Fruit fly (Drosophila melanogaster) whole organism, embryonic: ENCODE results near the gene CG46059.

Experiments
- B-H1 ChIP-seq: fragments of 200-800 bp; sonication (Bioruptor generic); IDR thresholded peaks from 3 replicates; pipeline ENCODE4 v1.3.6; 2022; ENCODE audit warnings: missing biosample characterization, missing genetic modification characterization
- Bdp1 ChIP-seq: fragments of 200-800 bp; sonication (Bioruptor generic); optimal IDR thresholded peaks from 3 replicates; lab custom pipeline; 2016; ENCODE audit warnings: missing biosample characterization, missing genetic modification characterization
- CG12104 ChIP-seq: fragments of 200-800 bp; sonication (Bioruptor generic); optimal IDR thresholded peaks from 3 replicates; lab custom pipeline; 2016; ENCODE audit warnings: missing biosample characterization, missing genetic modification characterization
- CG12659 ChIP-seq: fragments of 200-800 bp; sonication (Bioruptor generic); optimal IDR thresholded peaks from 3 replicates; lab custom pipeline; 2017; ENCODE audit warnings: mild to moderate bottlenecking, missing biosample characterization, missing genetic modification reagents, missing genetic modification characterization
- CG13123 ChIP-seq: fragments of 200-800 bp; sonication (Bioruptor generic); optimal IDR thresholded peaks from 2 replicates; lab custom pipeline; 2016; ENCODE audit warnings: missing biosample characterization, missing genetic modification characterization
- CG13424 ChIP-seq: fragments of 200-800 bp; sonication (Bioruptor generic); optimal IDR thresholded peaks from 2 replicates; lab custom pipeline; 2019; ENCODE audit warnings: missing biosample characterization, mild to moderate bottlenecking, missing genetic modification characterization, moderate library complexity
- CG14860 ChIP-seq: fragments of 200-800 bp; sonication (Bioruptor generic); IDR thresholded peaks from 3 replicates; pipeline ENCODE4 v1.3.6; 2022; ENCODE audit warnings: missing biosample characterization, missing genetic modification characterization; ENCODE audit not compliant: partially characterized antibody
- CG15073 ChIP-seq: fragments of 200-800 bp; sonication (Bioruptor generic); optimal IDR thresholded peaks from 2 replicates; lab custom pipeline; 2016; ENCODE audit warnings: missing biosample characterization, missing genetic modification characterization
- CG1602 ChIP-seq: fragments of 200-800 bp; sonication (Bioruptor generic); optimal IDR thresholded peaks from 3 replicates; lab custom pipeline; 2016; ENCODE audit warnings: missing biosample characterization, missing genetic modification characterization
- CG17359 ChIP-seq: fragments of 200-800 bp; sonication (Bioruptor generic); optimal IDR thresholded peaks from 3 replicates; lab custom pipeline; 2018; ENCODE audit warnings: missing biosample characterization, mild to moderate bottlenecking, missing genetic modification characterization, moderate library complexity
- CG17802 ChIP-seq: fragments of 200-800 bp; sonication (Bioruptor generic); optimal IDR thresholded peaks from 2 replicates; lab custom pipeline; 2018; ENCODE audit warnings: missing biosample characterization, mild to moderate bottlenecking, missing genetic modification characterization, moderate library complexity
- CG2202 ChIP-seq: fragments of 200-800 bp; sonication (Bioruptor generic); optimal IDR thresholded peaks from 2 replicates; lab custom pipeline; 2018; ENCODE audit warnings: missing biosample characterization, mild to moderate bottlenecking, missing genetic modification characterization
- CG30020 ChIP-seq: fragments of 200-800 bp; optimal IDR thresholded peaks from 2 replicates; lab custom pipeline; 2019; ENCODE audit warnings: missing biosample characterization, mild to moderate bottlenecking, missing genetic modification characterization, moderate library complexity
- CG32772 ChIP-seq: fragments of 200-800 bp; sonication (Bioruptor generic); IDR thresholded peaks from 2 replicates; pipeline ENCODE4 v1.3.6; 2022; ENCODE audit warnings: missing biosample characterization, missing genetic modification characterization
- CG3281 ChIP-seq: fragments of 200-800 bp; sonication (Bioruptor generic); optimal IDR thresholded peaks from 3 replicates; lab custom pipeline; 2017; ENCODE audit warnings: missing biosample characterization, mild to moderate bottlenecking, missing genetic modification characterization
- CG3995 ChIP-seq: fragments of 200-800 bp; sonication (Bioruptor generic); optimal IDR thresholded peaks from 3 replicates; lab custom pipeline; 2016; ENCODE audit warnings: missing biosample characterization, missing genetic modification characterization
- CG4617 ChIP-seq: fragments of 200-800 bp; sonication (Bioruptor generic); optimal IDR thresholded peaks from 3 replicates; lab custom pipeline; 2016; ENCODE audit warnings: missing biosample characterization, missing genetic modification characterization, borderline replicate concordance
- CG7357 ChIP-seq: fragments of 200-800 bp; sonication (Bioruptor generic); IDR thresholded peaks from 3 replicates; pipeline ENCODE4 v1.3.6; 2022; ENCODE audit warnings: missing biosample characterization, missing genetic modification characterization
- CG7786 ChIP-seq: fragments of 200-800 bp; sonication (Bioruptor generic); optimal IDR thresholded peaks from 2 replicates; lab custom pipeline; 2016; ENCODE audit warnings: missing biosample characterization, missing genetic modification characterization
- CG7928 ChIP-seq: fragments of 200-800 bp; sonication (Bioruptor generic); optimal IDR thresholded peaks from 2 replicates; lab custom pipeline; 2017; ENCODE audit warnings: missing biosample characterization, mild to moderate bottlenecking, missing genetic modification characterization
- CG7987 ChIP-seq: fragments of 200-800 bp; sonication (Bioruptor generic); optimal IDR thresholded peaks from 2 replicates; lab custom pipeline; 2018; ENCODE audit warnings: missing biosample characterization, mild to moderate bottlenecking, missing genetic modification characterization, moderate library complexity
- CG9727 ChIP-seq: fragments of 200-800 bp; sonication (Bioruptor generic); optimal IDR thresholded peaks from 3 replicates; lab custom pipeline; 2017; ENCODE audit warnings: missing biosample characterization, mild to moderate bottlenecking, missing genetic modification characterization
- CG9797 ChIP-seq: fragments of 200-800 bp; sonication (Bioruptor generic); optimal IDR thresholded peaks from 3 replicates; lab custom pipeline; 2018; ENCODE audit warnings: missing biosample characterization, mild to moderate bottlenecking, missing genetic modification characterization
- CrebB ChIP-seq: fragments of 200-800 bp; sonication (Bioruptor generic); optimal IDR thresholded peaks from 3 replicates; lab custom pipeline; 2018; ENCODE audit warnings: missing biosample characterization, mild to moderate bottlenecking, missing genetic modification characterization
- D19A ChIP-seq: fragments of 200-800 bp; optimal IDR thresholded peaks from 3 replicates; lab custom pipeline; 2019; ENCODE audit warnings: missing biosample characterization, mild to moderate bottlenecking, missing genetic modification characterization, moderate library complexity
- Dek ChIP-seq: fragments of 200-800 bp; sonication (Bioruptor generic); optimal IDR thresholded peaks from 3 replicates; lab custom pipeline; 2019; ENCODE audit warnings: missing biosample characterization, mild to moderate bottlenecking, missing genetic modification characterization, moderate library complexity
- Dref ChIP-seq: fragments of 200-800 bp; sonication (Bioruptor generic); IDR thresholded peaks from 2 replicates; pipeline ENCODE4 v1.3.6; 2022; ENCODE audit warnings: missing biosample characterization, missing genetic modification characterization
- HLHmδ ChIP-seq: fragments of 200-800 bp; sonication (Bioruptor generic); optimal IDR thresholded peaks from 2 replicates; lab custom pipeline; 2018; ENCODE audit warnings: missing biosample characterization, mild to moderate bottlenecking, missing genetic modification characterization, moderate library complexity
- Hand ChIP-seq: fragments of 200-800 bp; sonication (Bioruptor generic); optimal IDR thresholded peaks from 2 replicates; lab custom pipeline; 2017; ENCODE audit warnings: mild to moderate bottlenecking, missing biosample characterization, missing genetic modification reagents, missing genetic modification characterization
- Lpt ChIP-seq: fragments of >200 bp; optimal IDR thresholded peaks from 2 replicates; lab custom pipeline; 2018; ENCODE audit warnings: missing biosample characterization, missing genetic modification characterization
- Side ChIP-seq: fragments of 200-800 bp; sonication (Bioruptor generic); optimal IDR thresholded peaks from 2 replicates; lab custom pipeline; 2016; ENCODE audit warnings: missing biosample characterization, missing genetic modification characterization
- Spps ChIP-seq: fragments of 200-800 bp; sonication (Bioruptor generic); optimal IDR thresholded peaks from 2 replicates; lab custom pipeline; 2018; ENCODE audit warnings: missing biosample characterization, mild to moderate bottlenecking, missing genetic modification characterization
- Xbp1 ChIP-seq: fragments of 200-800 bp; sonication (Bioruptor generic); optimal IDR thresholded peaks from 3 replicates; lab custom pipeline; 2016; ENCODE audit warnings: missing biosample characterization, mild to moderate bottlenecking, missing genetic modification characterization
- Xrp1 ChIP-seq: fragments of 200-800 bp; sonication (Bioruptor generic); IDR thresholded peaks from 2 replicates; pipeline ENCODE4 v1.3.6; 2022; ENCODE audit warnings: missing biosample characterization, missing genetic modification characterization
- abd-A ChIP-seq: fragments of 200-800 bp; sonication (Bioruptor generic); optimal IDR thresholded peaks from 3 replicates; lab custom pipeline; 2019; ENCODE audit warnings: missing biosample characterization, mild to moderate bottlenecking, missing genetic modification characterization, moderate library complexity
- ap ChIP-seq: fragments of 200-800 bp; sonication (Bioruptor generic); IDR thresholded peaks from 2 replicates; pipeline ENCODE4 v1.3.6; 2022; ENCODE audit warnings: missing biosample characterization, missing genetic modification characterization
- bowl ChIP-seq: fragments of 200-800 bp; sonication (Bioruptor generic); IDR thresholded peaks from 2 replicates; pipeline ENCODE4 v1.3.6; 2022; ENCODE audit warnings: missing biosample characterization, missing genetic modification characterization
- crol ChIP-seq: fragments of 200-800 bp; sonication (Bioruptor generic); IDR thresholded peaks from 2 replicates; pipeline ENCODE4 v1.3.6; 2022; ENCODE audit warnings: missing biosample characterization, missing genetic modification characterization
- cwo ChIP-seq: fragments of 200-800 bp; sonication (Bioruptor generic); optimal IDR thresholded peaks from 3 replicates; lab custom pipeline; 2017; ENCODE audit warnings: missing biosample characterization, missing genetic modification characterization, mild to moderate bottlenecking, moderate library complexity, missing genetic modification reagents
- gem ChIP-seq: fragments of 200-800 bp; sonication (Bioruptor generic); optimal IDR thresholded peaks from 2 replicates; lab custom pipeline; 2019; ENCODE audit warnings: missing biosample characterization, mild to moderate bottlenecking, missing genetic modification characterization, moderate library complexity
- gt ChIP-seq: fragments of 200-800 bp; sonication (Bioruptor generic); IDR thresholded peaks from 2 replicates; pipeline ENCODE4 v1.3.6; 2022; ENCODE audit warnings: missing biosample characterization, missing genetic modification characterization
- luna ChIP-seq: fragments of 200-800 bp; sonication (Bioruptor generic); optimal IDR thresholded peaks from 2 replicates; lab custom pipeline; 2016; ENCODE audit warnings: missing biosample characterization, missing genetic modification characterization
- pan ChIP-seq, 4 experiments: fragments of >200 bp in 3 of 4; fragments of 200-800 bp in 1 of 4; sonication (Bioruptor generic) in 1 of 4; optimal IDR thresholded peaks in 3 of 4; IDR thresholded peaks in 1 of 4; 2 replicates each; pipeline versions ENCODE4 v1.3.6 to Lab custom; 2017 to 2022; ENCODE audit warnings: missing biosample characterization in 2 of 4, missing genetic modification characterization in 2 of 4, mixed read lengths in 1 of 4
- repo ChIP-seq: fragments of 200-800 bp; sonication (Bioruptor generic); optimal IDR thresholded peaks from 2 replicates; lab custom pipeline; 2016; ENCODE audit warnings: missing biosample characterization, missing genetic modification characterization
- sens-2 ChIP-seq: fragments of 200-800 bp; sonication (Bioruptor generic); IDR thresholded peaks from 2 replicates; pipeline ENCODE4 v1.3.6; 2022; ENCODE audit warnings: missing biosample characterization, missing genetic modification characterization
- slp2 ChIP-seq: fragments of 200-800 bp; sonication (Bioruptor generic); optimal IDR thresholded peaks from 2 replicates; lab custom pipeline; 2016; ENCODE audit warnings: missing biosample characterization, missing genetic modification characterization
- tll ChIP-seq, 2 experiments: fragments of 200-800 bp in 1 of 2; fragments of >200 bp in 1 of 2; sonication (Bioruptor generic) in 1 of 2; optimal IDR thresholded peaks; 2 replicates each; lab custom pipeline; 2017 to 2019; ENCODE audit warnings: missing biosample characterization in 2 of 2, missing genetic modification characterization in 2 of 2, mild to moderate bottlenecking in 1 of 2, moderate library complexity in 1 of 2
- vfl ChIP-seq: fragments of 200-800 bp; sonication (Bioruptor generic); optimal IDR thresholded peaks from 2 replicates; lab custom pipeline; 2016; ENCODE audit warnings: missing biosample characterization, missing genetic modification characterization
- zen ChIP-seq: fragments of 200-800 bp; sonication (Bioruptor generic); optimal IDR thresholded peaks from 3 replicates; lab custom pipeline; 2018; ENCODE audit warnings: missing biosample characterization, mild to moderate bottlenecking, missing genetic modification characterization, moderate library complexity

Gene CG46059

DNA sequence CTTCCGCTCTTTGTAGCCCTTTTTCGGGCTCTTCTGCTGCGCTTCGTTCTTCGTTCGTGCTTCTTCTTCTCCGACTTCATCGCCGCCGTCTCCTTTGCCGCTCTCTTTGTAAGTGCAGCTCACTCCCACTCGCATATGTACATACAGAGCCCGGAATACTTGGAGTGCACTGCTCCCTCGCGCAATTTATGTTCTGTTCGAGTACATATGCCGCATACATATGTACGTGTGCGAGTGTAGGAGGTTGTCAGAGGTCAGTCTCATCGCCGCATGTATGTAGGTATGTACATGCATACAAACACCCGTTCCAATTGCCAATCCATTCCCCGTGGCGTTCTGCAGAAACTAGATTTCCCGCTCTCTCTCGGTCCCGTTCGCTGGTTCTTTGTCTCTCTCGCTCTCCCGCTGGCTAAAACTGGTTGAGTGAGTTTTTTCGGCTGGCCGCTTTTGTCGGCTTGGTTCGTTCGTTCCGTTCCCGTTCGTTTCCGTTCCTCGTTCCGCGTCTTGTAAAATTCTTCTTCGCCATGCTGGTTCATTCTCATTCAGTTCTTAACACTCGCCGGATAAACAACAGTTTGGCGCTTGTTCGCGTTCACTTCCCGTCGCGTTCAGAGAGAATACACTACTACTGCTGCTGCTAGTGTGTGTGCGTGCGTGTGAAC, 25.5 kb downstream of the CG46059 start (continued):
- TF ChIP-seq Spps (tag; lab: Kevin White, UChicago): peak; percentile 19
- no peak for TF ChIP-seq CG9797 (GFP tag; lab: Kevin White, UChicago)
- no peak for TF ChIP-seq CG17359 (tag; lab: Kevin White, UChicago)
- no peak for TF ChIP-seq Xrp1 (GFP tag; lab: Robert Waterston, UW)
- no peak for TF ChIP-seq crol (GFP tag; lab: Robert Waterston, UW)
- peak; percentile 48 for TF ChIP-seq CG30020 (tag; lab: Kevin White, UChicago)
- no peak for TF ChIP-seq CG7786 (GFP tag; lab: Kevin White, UChicago)
- peak; percentile 58 for TF ChIP-seq CG3281
- TF ChIP-seq CG2202 (tag; lab: Kevin White, UChicago): peak; percentile 8
- TF ChIP-seq CG13424 (tag; lab: Kevin White, UChicago): no peak
- TF ChIP-seq CG14860 (GFP tag; lab: Robert Waterston, UW): no peak
- peak; percentile 3 for TF ChIP-seq CG17802
- TF ChIP-seq Xbp1 (GFP tag; lab: Kevin White, UChicago): no peak
- peak; percentile 29 for TF ChIP-seq CG12659 (GFP tag; lab: Kevin White, UChicago)
- TF ChIP-seq CG13123 (GFP tag; lab: Kevin White, UChicago): no peak
- TF ChIP-seq tll (GFP tag; optimal IDR thresholded peaks at IDR 0.05; lab: Kevin White, UChicago): no peak
- TF ChIP-seq Lpt (GFP tag; lab: Kevin White, UChicago): no peak
- TF ChIP-seq slp2 (GFP tag; lab: Kevin White, UChicago): no peak
- TF ChIP-seq CG7928: no peak
- TF ChIP-seq luna (GFP tag; lab: Kevin White, UChicago): no peak
- TF ChIP-seq Dref (GFP tag; lab: Robert Waterston, UW): no peak
- TF ChIP-seq B-H1 (GFP tag; lab: Robert Waterston, UW): no peak
- no peak for TF ChIP-seq pan (optimal IDR thresholded peaks at IDR 0.05; lab: Kevin White, UChicago)
- no peak for TF ChIP-seq pan (GFP tag; optimal IDR thresholded peaks at IDR 0.05 in 1 of 2, IDR thresholded peaks at IDR 0.05 in 1 of 2)
- no peak for TF ChIP-seq repo
- TF ChIP-seq Side: no peak
- no peak for TF ChIP-seq gt (GFP tag; lab: Robert Waterston, UW)
- TF ChIP-seq ap (GFP tag; lab: Robert Waterston, UW): no peak
- TF ChIP-seq CG7357 (GFP tag; lab: Robert Waterston, UW): no peak
- TF ChIP-seq CG1602: no peak
- TF ChIP-seq CG15073 (GFP tag; lab: Kevin White, UChicago): no peak
- TF ChIP-seq CG3995 (GFP tag; lab: Kevin White, UChicago): no peak
- no peak for TF ChIP-seq bowl (GFP tag; lab: Robert Waterston, UW)
- TF ChIP-seq abd-A: peak; percentile 70
- TF ChIP-seq CrebB (tag; lab: Kevin White, UChicago): peak; percentile 23
- peak; percentile 71 for TF ChIP-seq Hand (GFP tag; lab: Kevin White, UChicago)
- TF ChIP-seq CG4617 (GFP tag; lab: Kevin White, UChicago): no peak
- TF ChIP-seq HLHmδ (GFP tag; lab: Kevin White, UChicago): peak; percentile 66
- TF ChIP-seq cwo (GFP tag; lab: Kevin White, UChicago): peak; percentile 31
- TF ChIP-seq gem (tag; lab: Kevin White, UChicago): peak; percentile 37
- no peak for TF ChIP-seq Bdp1 (GFP tag; lab: Kevin White, UChicago)
- no peak for TF ChIP-seq sens-2
- peak; percentile 44 for TF ChIP-seq Dek (tag; lab: Kevin White, UChicago)
- peak; percentile 4 for TF ChIP-seq vfl (GFP tag; lab: Kevin White, UChicago)
- no peak for TF ChIP-seq CG12104 (GFP tag; lab: Kevin White, UChicago)
- TF ChIP-seq zen (tag; lab: Kevin White, UChicago): no peak
- peak; percentile 67 for TF ChIP-seq CG7987 (GFP tag; lab: Kevin White, UChicago)
- TF ChIP-seq D19A (tag; lab: Kevin White, UChicago): peak; percentile 48
- TF ChIP-seq CG32772 (GFP tag; lab: Robert Waterston, UW): no peak
- TF ChIP-seq CG9727 (GFP tag; lab: Kevin White, UChicago): peak; percentile 17
